Fruit fly (Drosophila melanogaster) whole organism, embryonic: ENCODE data around the gene CG9107.
A peak's percentile ranks its signal among the peaks of the same experiment; 100 is the strongest.

ENCODE experiments used
- Antp ChIP-seq: fragments of 200-800 bp; sonication (Bioruptor generic); optimal IDR thresholded peaks from 3 replicates; lab custom pipeline; 2016; ENCODE audit warnings: missing biosample characterization, missing genetic modification characterization
- B-H1 ChIP-seq: fragments of 200-800 bp; sonication (Bioruptor generic); IDR thresholded peaks from 3 replicates; pipeline ENCODE4 v1.3.6; 2022; ENCODE audit warnings: missing biosample characterization, missing genetic modification characterization
- CG10321 ChIP-seq: fragments of 200-800 bp; sonication (Bioruptor generic); IDR thresholded peaks from 2 replicates; pipeline ENCODE4 v1.3.6; 2022; ENCODE audit warnings: missing biosample characterization, missing genetic modification characterization
- CG10654 ChIP-seq: fragments of 200-800 bp; sonication (Bioruptor generic); optimal IDR thresholded peaks from 2 replicates; lab custom pipeline; 2016; ENCODE audit warnings: missing biosample characterization, missing genetic modification characterization
- CG11085 ChIP-seq: fragments of 200-800 bp; sonication (Bioruptor generic); IDR thresholded peaks from 2 replicates; pipeline ENCODE4 v1.3.6; 2022; ENCODE audit warnings: missing biosample characterization, missing genetic modification characterization
- CG11504 ChIP-seq: fragments of 200-800 bp; sonication (Bioruptor generic); optimal IDR thresholded peaks from 3 replicates; lab custom pipeline; 2019; ENCODE audit warnings: missing biosample characterization, mild to moderate bottlenecking, missing genetic modification characterization, moderate library complexity
- CG17359 ChIP-seq: fragments of 200-800 bp; sonication (Bioruptor generic); optimal IDR thresholded peaks from 3 replicates; lab custom pipeline; 2018; ENCODE audit warnings: missing biosample characterization, mild to moderate bottlenecking, missing genetic modification characterization, moderate library complexity
- CG17912 ChIP-seq: fragments of 200-800 bp; sonication (Bioruptor generic); optimal IDR thresholded peaks from 2 replicates; lab custom pipeline; 2018; ENCODE audit warnings: missing biosample characterization, mild to moderate bottlenecking, missing genetic modification characterization
- CG18599 ChIP-seq: fragments of 200-800 bp; sonication (Bioruptor generic); optimal IDR thresholded peaks from 3 replicates; lab custom pipeline; 2017; ENCODE audit warnings: missing biosample characterization, missing genetic modification characterization, mild to moderate bottlenecking, moderate library complexity, missing genetic modification reagents
- CG3838 ChIP-seq: fragments of 200-800 bp; sonication (Bioruptor generic); optimal IDR thresholded peaks from 3 replicates; lab custom pipeline; 2016; ENCODE audit warnings: missing biosample characterization, missing genetic modification characterization
- CG4617 ChIP-seq: fragments of 200-800 bp; sonication (Bioruptor generic); optimal IDR thresholded peaks from 3 replicates; lab custom pipeline; 2016; ENCODE audit warnings: missing biosample characterization, missing genetic modification characterization, borderline replicate concordance
- CG6175 ChIP-seq: fragments of 200-800 bp; sonication (Bioruptor generic); IDR thresholded peaks from 3 replicates; pipeline ENCODE4 v1.3.6; 2022; ENCODE audit warnings: missing biosample characterization, missing genetic modification characterization
- CG6654 ChIP-seq: fragments of 200-800 bp; sonication (Bioruptor generic); optimal IDR thresholded peaks from 2 replicates; lab custom pipeline; 2017; ENCODE audit warnings: missing biosample characterization, mild to moderate bottlenecking, missing genetic modification characterization
- CG6854 ChIP-seq: fragments of 200-800 bp; sonication (Bioruptor generic); optimal IDR thresholded peaks from 3 replicates; lab custom pipeline; 2017; ENCODE audit warnings: missing biosample characterization, mild to moderate bottlenecking, missing genetic modification characterization
- CG9797 ChIP-seq: fragments of 200-800 bp; sonication (Bioruptor generic); optimal IDR thresholded peaks from 3 replicates; lab custom pipeline; 2018; ENCODE audit warnings: missing biosample characterization, mild to moderate bottlenecking, missing genetic modification characterization
- D19A ChIP-seq: fragments of 200-800 bp; optimal IDR thresholded peaks from 3 replicates; lab custom pipeline; 2019; ENCODE audit warnings: missing biosample characterization, mild to moderate bottlenecking, missing genetic modification characterization, moderate library complexity
- Dad ChIP-seq: fragments of 200-800 bp; sonication (Bioruptor generic); optimal IDR thresholded peaks from 3 replicates; lab custom pipeline; 2016; ENCODE audit warnings: missing biosample characterization, missing genetic modification characterization
- Dll ChIP-seq: fragments of 200-800 bp; sonication (Bioruptor generic); IDR thresholded peaks from 4 replicates; pipeline ENCODE4 v1.3.6; 2022; ENCODE audit warnings: missing biosample characterization, missing genetic modification characterization; ENCODE audit not compliant: partially characterized antibody
- HLH3B ChIP-seq: fragments of 200-800 bp; sonication (Bioruptor generic); IDR thresholded peaks from 2 replicates; pipeline ENCODE4 v1.3.6; 2022; ENCODE audit warnings: missing biosample characterization, missing genetic modification characterization
- HLH4C ChIP-seq: fragments of 200-800 bp; sonication (Bioruptor generic); IDR thresholded peaks from 3 replicates; pipeline ENCODE4 v1.3.6; 2022; ENCODE audit warnings: missing biosample characterization, missing genetic modification characterization; ENCODE audit not compliant: partially characterized antibody
- HLHmδ ChIP-seq: fragments of 200-800 bp; sonication (Bioruptor generic); optimal IDR thresholded peaks from 2 replicates; lab custom pipeline; 2018; ENCODE audit warnings: missing biosample characterization, mild to moderate bottlenecking, missing genetic modification characterization, moderate library complexity
- HmgD ChIP-seq: fragments of 200-800 bp; sonication (Bioruptor generic); optimal IDR thresholded peaks from 3 replicates; lab custom pipeline; 2016; ENCODE audit warnings: missing biosample characterization, missing genetic modification characterization
- Hr3 ChIP-seq: fragments of 200-800 bp; sonication (Bioruptor generic); optimal IDR thresholded peaks from 3 replicates; lab custom pipeline; 2016; ENCODE audit warnings: missing biosample characterization, missing genetic modification characterization
- Mrtf ChIP-seq: fragments of 200-800 bp; sonication (Bioruptor generic); IDR thresholded peaks from 3 replicates; pipeline ENCODE4 v1.3.6; 2022; ENCODE audit warnings: missing biosample characterization, missing genetic modification characterization
- Oli ChIP-seq: fragments of 200-800 bp; sonication (Bioruptor generic); optimal IDR thresholded peaks from 2 replicates; lab custom pipeline; 2018; ENCODE audit warnings: missing biosample characterization, mild to moderate bottlenecking, missing genetic modification characterization, moderate library complexity
- Rx ChIP-seq: fragments of 200-800 bp; sonication (Bioruptor generic); IDR thresholded peaks from 2 replicates; pipeline ENCODE4 v1.3.6; 2022; ENCODE audit warnings: missing biosample characterization, missing genetic modification characterization
- Sry-δ ChIP-seq: fragments of 200-800 bp; sonication (Bioruptor generic); optimal IDR thresholded peaks from 2 replicates; lab custom pipeline; 2016; ENCODE audit warnings: missing biosample characterization, missing genetic modification characterization
- Vsx1 ChIP-seq: fragments of 200-800 bp; sonication (Bioruptor generic); optimal IDR thresholded peaks from 2 replicates; lab custom pipeline; 2017; ENCODE audit warnings: missing biosample characterization, mild to moderate bottlenecking, missing genetic modification characterization, missing genetic modification reagents
- abd-A ChIP-seq: fragments of 200-800 bp; sonication (Bioruptor generic); optimal IDR thresholded peaks from 3 replicates; lab custom pipeline; 2019; ENCODE audit warnings: missing biosample characterization, mild to moderate bottlenecking, missing genetic modification characterization, moderate library complexity
- aop ChIP-seq: fragments of 200-800 bp; sonication (Bioruptor generic); IDR thresholded peaks from 2 replicates; pipeline ENCODE4 v1.3.6; 2022; ENCODE audit warnings: missing biosample characterization, missing genetic modification characterization
- bcd ChIP-seq: fragments of 200-800 bp; sonication (Bioruptor generic); optimal IDR thresholded peaks from 2 replicates; lab custom pipeline; 2017; ENCODE audit warnings: missing biosample characterization, mild to moderate bottlenecking, missing genetic modification characterization
- btn ChIP-seq: fragments of 200-800 bp; sonication (Bioruptor generic); optimal IDR thresholded peaks from 2 replicates; lab custom pipeline; 2016; ENCODE audit warnings: missing biosample characterization, missing genetic modification characterization
- caup ChIP-seq: fragments of 200-800 bp; sonication (Bioruptor generic); optimal IDR thresholded peaks from 3 replicates; lab custom pipeline; 2017; ENCODE audit warnings: missing biosample characterization, mild to moderate bottlenecking, missing genetic modification characterization, moderate library complexity; ENCODE audit not compliant: severe bottlenecking
- dan ChIP-seq: fragments of 200-800 bp; sonication (Bioruptor generic); IDR thresholded peaks from 2 replicates; pipeline ENCODE4 v1.3.6; 2022; ENCODE audit warnings: missing biosample characterization, missing genetic modification characterization
- dysf ChIP-seq: fragments of 200-800 bp; sonication (Bioruptor generic); IDR thresholded peaks from 3 replicates; pipeline ENCODE4 v1.3.6; 2022; ENCODE audit warnings: missing biosample characterization, missing genetic modification characterization
- exex ChIP-seq: fragments of 200-800 bp; sonication (Bioruptor generic); optimal IDR thresholded peaks from 4 replicates; lab custom pipeline; 2018; ENCODE audit warnings: missing biosample characterization, mild to moderate bottlenecking, missing genetic modification characterization, moderate library complexity
- fd3F ChIP-seq: fragments of 200-800 bp; sonication (Bioruptor generic); optimal IDR thresholded peaks from 2 replicates; lab custom pipeline; 2018; ENCODE audit warnings: missing biosample characterization, mild to moderate bottlenecking, missing genetic modification characterization, moderate library complexity
- ftz-f1 ChIP-seq: fragments of 200-800 bp; sonication (Bioruptor generic); optimal IDR thresholded peaks from 2 replicates; lab custom pipeline; 2016; ENCODE audit warnings: missing biosample characterization, missing genetic modification characterization
- fu2 ChIP-seq: fragments of 200-800 bp; sonication (Bioruptor generic); optimal IDR thresholded peaks from 2 replicates; lab custom pipeline; 2016; ENCODE audit warnings: missing biosample characterization, missing genetic modification characterization
- gt ChIP-seq: fragments of 200-800 bp; sonication (Bioruptor generic); IDR thresholded peaks from 2 replicates; pipeline ENCODE4 v1.3.6; 2022; ENCODE audit warnings: missing biosample characterization, missing genetic modification characterization
- hkb ChIP-seq, 2 experiments: fragments of 200-800 bp in 1 of 2; fragments of >200 bp in 1 of 2; sonication (Bioruptor generic) in 1 of 2; IDR thresholded peaks in 1 of 2; optimal IDR thresholded peaks in 1 of 2; 2 replicates each; pipeline versions ENCODE4 v1.3.6 to Lab custom; 2017 to 2022; ENCODE audit warnings: missing biosample characterization in 1 of 2, missing genetic modification characterization in 1 of 2
- klu ChIP-seq: fragments of 200-800 bp; sonication (Bioruptor generic); IDR thresholded peaks from 2 replicates; pipeline ENCODE4 v1.3.6; 2022; ENCODE audit warnings: missing biosample characterization, missing genetic modification characterization
- nau ChIP-seq: fragments of 200-800 bp; sonication (Bioruptor generic); optimal IDR thresholded peaks from 3 replicates; lab custom pipeline; 2017; ENCODE audit warnings: missing biosample characterization, mild to moderate bottlenecking, missing genetic modification characterization, missing genetic modification reagents
- otp ChIP-seq: fragments of 200-800 bp; sonication (Bioruptor generic); IDR thresholded peaks from 3 replicates; pipeline ENCODE4, ENCODE4 v1.3.6; 2022; ENCODE audit warnings: missing biosample characterization, missing genetic modification characterization
- p53 ChIP-seq: fragments of 200-800 bp; sonication (Bioruptor generic); optimal IDR thresholded peaks from 2 replicates; lab custom pipeline; 2016; ENCODE audit warnings: missing biosample characterization, missing genetic modification characterization
- phol ChIP-seq: fragments of 200-800 bp; sonication (Bioruptor generic); optimal IDR thresholded peaks from 3 replicates; lab custom pipeline; 2018; ENCODE audit warnings: missing biosample characterization, mild to moderate bottlenecking, missing genetic modification characterization, moderate library complexity
- repo ChIP-seq: fragments of 200-800 bp; sonication (Bioruptor generic); optimal IDR thresholded peaks from 2 replicates; lab custom pipeline; 2016; ENCODE audit warnings: missing biosample characterization, missing genetic modification characterization
- rib ChIP-seq: fragments of 200-800 bp; sonication (Bioruptor generic); IDR thresholded peaks from 2 replicates; pipeline ENCODE4 v1.3.6; 2022; ENCODE audit warnings: missing biosample characterization, missing genetic modification characterization
- row ChIP-seq: fragments of 200-800 bp; sonication (Bioruptor generic); IDR thresholded peaks from 3 replicates; pipeline ENCODE4 v1.3.6; 2022; ENCODE audit warnings: missing biosample characterization, missing genetic modification characterization
- so ChIP-seq: fragments of 200-800 bp; sonication (Bioruptor generic); IDR thresholded peaks from 3 replicates; pipeline ENCODE4 v1.3.6; 2022; ENCODE audit warnings: missing biosample characterization, missing genetic modification characterization
- vnd ChIP-seq: fragments of 200-800 bp; sonication (Bioruptor generic); IDR thresholded peaks from 3 replicates; pipeline ENCODE4 v1.3.6; 2022; ENCODE audit warnings: missing biosample characterization, missing genetic modification characterization; ENCODE audit not compliant: partially characterized antibody

The CG9107 gene

DNA sequence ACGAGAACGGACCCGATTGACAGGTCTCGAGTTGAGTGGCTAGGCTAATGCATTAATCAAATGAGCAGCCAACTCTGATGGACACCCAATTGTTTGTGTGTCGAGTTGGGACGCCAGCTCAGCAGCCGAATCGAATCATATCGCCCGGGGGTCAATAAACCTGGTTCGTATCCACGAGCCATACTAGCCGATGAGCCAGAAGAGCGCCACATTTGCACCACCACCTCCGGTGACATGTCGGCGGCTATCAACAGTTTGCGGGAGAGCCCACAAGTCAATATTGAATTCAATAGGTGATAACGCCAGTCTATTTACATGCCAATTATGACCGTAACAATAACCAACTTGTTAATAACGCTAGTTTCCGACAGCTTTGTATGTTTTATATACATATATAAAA is 50.2 kb downstream of the CG9107 start (continued):
- TF ChIP-seq btn (GFP tag; lab: Kevin White, UChicago) (no peak), CG10654 (GFP tag; lab: Kevin White, UChicago) (peak; percentile 47), row (no peak), aop (GFP tag; lab: Robert Waterston, UW) (no peak), hkb (optimal IDR thresholded peaks at IDR 0.05; lab: Kevin White, UChicago) (no peak), hkb (GFP tag; IDR thresholded peaks at IDR 0.05; lab: Robert Waterston, UW) (peak; percentile 75), HLH4C (GFP tag; lab: Robert Waterston, UW) (no peak), CG9797 (GFP tag; lab: Kevin White, UChicago) (no peak), Hr3 (no peak), caup (GFP tag; lab: Kevin White, UChicago) (peak; percentile 84), ftz-f1 (GFP tag; lab: Kevin White, UChicago) (no peak), Vsx1 (GFP tag; lab: Kevin White, UChicago) (peak; percentile 86), dan (GFP tag; lab: Robert Waterston, UW) (no peak), exex (peak; percentile 31), p53 (GFP tag; lab: Kevin White, UChicago) (no peak), gt (GFP tag; lab: Robert Waterston, UW) (no peak), D19A (tag; lab: Kevin White, UChicago) (no peak), Oli (no peak), CG17912 (GFP tag; lab: Kevin White, UChicago) (peak; percentile 61), fu2 (no peak), CG11504 (tag; lab: Kevin White, UChicago) (peak; percentile 35), phol (tag; lab: Kevin White, UChicago) (no peak), CG6654 (no peak), Antp (GFP tag; lab: Kevin White, UChicago) (no peak), vnd (GFP tag; lab: Robert Waterston, UW) (no peak), HmgD (no peak), Mrtf (GFP tag; lab: Robert Waterston, UW) (no peak), Rx (GFP tag; lab: Robert Waterston, UW) (no peak; the same call in 1 of the 2 replicates), Dad (GFP tag; lab: Kevin White, UChicago) (no peak), rib (GFP tag; lab: Robert Waterston, UW) (no peak), abd-A (tag; lab: Kevin White, UChicago) (peak; percentile 68), bcd (GFP tag; lab: Kevin White, UChicago) (peak; percentile 49), dysf (GFP tag; lab: Robert Waterston, UW) (peak; percentile 15; the same call in 1 of the 3 replicates), CG11085 (GFP tag; lab: Robert Waterston, UW) (no peak), fd3F (GFP tag; lab: Kevin White, UChicago) (peak; percentile 54), Sry-δ (GFP tag; lab: Kevin White, UChicago) (no peak), CG4617 (GFP tag; lab: Kevin White, UChicago) (no peak), CG10321 (GFP tag; lab: Robert Waterston, UW) (no peak), repo (GFP tag; lab: Kevin White, UChicago) (no peak), CG6175 (GFP tag; lab: Robert Waterston, UW) (peak; percentile 59; the same call in 1 of the 3 replicates), CG3838 (GFP tag; lab: Kevin White, UChicago) (no peak), nau (peak; percentile 73), otp (peak; percentile 77; the same call in 2 of the 3 replicates), CG18599 (GFP tag; lab: Kevin White, UChicago) (peak; percentile 78), Dll (no peak), HLH3B (GFP tag; lab: Robert Waterston, UW) (peak; percentile 64; the same call in 1 of the 2 replicates), CG17359 (tag; lab: Kevin White, UChicago) (peak; percentile 67), CG6854 (GFP tag; lab: Kevin White, UChicago) (peak; percentile 48), B-H1 (GFP tag; lab: Robert Waterston, UW) (no peak; the same call in 2 of the 3 replicates), klu (GFP tag; lab: Robert Waterston, UW) (no peak), HLHmδ (GFP tag; lab: Kevin White, UChicago) (peak; percentile 86), so (GFP tag; lab: Robert Waterston, UW) (peak; percentile 38; the same call in 1 of the 3 replicates)
